Worm (Caenorhabditis elegans) whole organism, late embryonic: ENCODE results near the gene F38B6.2.

ENCODE experiments used
- C08G9.2 ChIP-seq: sonication (generic microtip); optimal IDR thresholded peaks from 2 replicates; lab custom pipeline; 2016; ENCODE audit warnings: mild to moderate bottlenecking, missing genetic modification characterization, moderate library complexity, missing compliant biosample characterization
- K02D7.2 ChIP-seq: sonication (generic microtip); optimal IDR thresholded peaks from 2 replicates; lab custom pipeline; 2017; ENCODE audit warnings: mild to moderate bottlenecking, missing genetic modification characterization, missing compliant biosample characterization
- Y22D7AL.16 ChIP-seq: sonication (generic microtip); optimal IDR thresholded peaks from 2 replicates; lab custom pipeline; 2016; ENCODE audit warnings: missing genetic modification characterization, missing compliant biosample characterization
- ama-1 ChIP-seq: fragments of 150-350 bp; optimal IDR thresholded peaks from 2 replicates; lab custom pipeline; 2014
- ceh-2 ChIP-seq: sonication (generic microtip); optimal IDR thresholded peaks from 2 replicates; lab custom pipeline; 2016; ENCODE audit warnings: missing genotype, missing genetic modification characterization, missing compliant biosample characterization
- ceh-31 ChIP-seq: sonication (generic microtip); optimal IDR thresholded peaks from 2 replicates; lab custom pipeline; 2016; ENCODE audit warnings: missing genetic modification characterization, missing compliant biosample characterization
- ceh-34 ChIP-seq: sonication (generic microtip); optimal IDR thresholded peaks from 2 replicates; lab custom pipeline; 2016; ENCODE audit warnings: mild to moderate bottlenecking, missing genetic modification characterization, missing compliant biosample characterization
- ceh-45 ChIP-seq: fragments of 200-800 bp; sonication (Bioruptor generic); IDR thresholded peaks from 2 replicates; pipeline ENCODE4 v1.3.6; 2022; ENCODE audit warnings: missing genetic modification reagents, missing genetic modification characterization, missing compliant biosample characterization
- ceh-48 ChIP-seq: sonication (generic microtip); optimal IDR thresholded peaks from 2 replicates; lab custom pipeline; 2016; ENCODE audit warnings: missing genetic modification characterization, inconsistent platforms, missing compliant biosample characterization
- ceh-6 ChIP-seq: fragments of 200-800 bp; sonication (Bioruptor generic); optimal IDR thresholded peaks from 2 replicates; lab custom pipeline; 2018; ENCODE audit warnings: mild to moderate bottlenecking, missing genetic modification characterization, missing compliant biosample characterization
- ceh-9 ChIP-seq: sonication (generic microtip); optimal IDR thresholded peaks from 2 replicates; lab custom pipeline; 2016; ENCODE audit warnings: mild to moderate bottlenecking, missing genetic modification characterization, inconsistent platforms, missing compliant biosample characterization
- elt-2 ChIP-seq: sonication (generic microtip); optimal IDR thresholded peaks from 2 replicates; lab custom pipeline; 2016; ENCODE audit warnings: missing genetic modification reagents, missing genetic modification characterization, missing compliant biosample characterization
- ets-4 ChIP-seq: sonication (generic microtip); optimal IDR thresholded peaks from 2 replicates; lab custom pipeline; 2016; ENCODE audit warnings: missing genetic modification characterization, missing compliant biosample characterization
- fax-1 ChIP-seq: sonication (generic microtip); optimal IDR thresholded peaks from 2 replicates; lab custom pipeline; 2016; ENCODE audit warnings: missing genotype, missing genetic modification characterization, missing compliant biosample characterization
- fkh-6 ChIP-seq: sonication (generic microtip); optimal IDR thresholded peaks from 2 replicates; lab custom pipeline; 2016; ENCODE audit warnings: missing genetic modification characterization, missing compliant biosample characterization
- gmeb-2 ChIP-seq: sonication (generic microtip); optimal IDR thresholded peaks from 2 replicates; lab custom pipeline; 2016; ENCODE audit warnings: missing genetic modification characterization, inconsistent platforms, missing compliant biosample characterization
- hlh-15 ChIP-seq: sonication (generic microtip); optimal IDR thresholded peaks from 2 replicates; lab custom pipeline; 2016; ENCODE audit warnings: missing genetic modification characterization, missing compliant biosample characterization
- hlh-6 ChIP-seq: sonication (generic microtip); optimal IDR thresholded peaks from 2 replicates; lab custom pipeline; 2016; ENCODE audit warnings: missing genotype, missing genetic modification characterization, missing compliant biosample characterization
- lin-11 ChIP-seq: fragments of 200-800 bp; sonication (Bioruptor generic); optimal IDR thresholded peaks from 2 replicates; lab custom pipeline; 2018; ENCODE audit warnings: mild to moderate bottlenecking, missing genetic modification characterization, missing compliant biosample characterization
- madf-2 ChIP-seq: sonication (generic microtip); optimal IDR thresholded peaks from 2 replicates; lab custom pipeline; 2017; ENCODE audit warnings: missing genetic modification characterization, missing compliant biosample characterization
- mec-3 ChIP-seq: sonication (generic microtip); optimal IDR thresholded peaks from 2 replicates; lab custom pipeline; 2016; ENCODE audit warnings: borderline replicate concordance, missing genetic modification characterization, missing compliant biosample characterization
- npax-4 ChIP-seq: sonication (generic microtip); optimal IDR thresholded peaks from 2 replicates; lab custom pipeline; 2016; ENCODE audit warnings: missing genetic modification characterization, missing compliant biosample characterization
- odd-2 ChIP-seq: sonication (generic microtip); optimal IDR thresholded peaks from 2 replicates; lab custom pipeline; 2017; ENCODE audit warnings: antibody characterized with exemption, mild to moderate bottlenecking, missing genetic modification characterization, missing compliant biosample characterization
- pag-3 ChIP-seq: sonication (generic microtip); optimal IDR thresholded peaks from 2 replicates; lab custom pipeline; 2016; ENCODE audit warnings: missing compliant biosample characterization, missing genetic modification characterization, borderline replicate concordance
- pat-9 ChIP-seq: fragments of 200-800 bp; sonication (Bioruptor generic); optimal IDR thresholded peaks from 2 replicates; lab custom pipeline; 2018; ENCODE audit warnings: mild to moderate bottlenecking, missing genetic modification characterization, moderate library complexity, missing compliant biosample characterization
- pax-1 ChIP-seq: fragments of 150-350 bp; optimal IDR thresholded peaks from 2 replicates; lab custom pipeline; 2014; ENCODE audit warnings: missing biosample characterization, missing genetic modification characterization
- pha-2 ChIP-seq: sonication (generic microtip); optimal IDR thresholded peaks from 2 replicates; lab custom pipeline; 2017; ENCODE audit warnings: mild to moderate bottlenecking, missing genetic modification characterization, missing compliant biosample characterization
- pqm-1 ChIP-seq: sonication (generic microtip); optimal IDR thresholded peaks from 2 replicates; lab custom pipeline; 2016; ENCODE audit warnings: missing genetic modification characterization, missing compliant biosample characterization
- pros-1 ChIP-seq: fragments of 150-350 bp; optimal IDR thresholded peaks from 2 replicates; lab custom pipeline; 2014; ENCODE audit warnings: missing biosample characterization, missing genetic modification reagents, missing genetic modification characterization
- sox-2 ChIP-seq: fragments of 200-800 bp; sonication (Bioruptor generic); IDR thresholded peaks from 2 replicates; pipeline ENCODE4 v1.3.6; 2022; ENCODE audit warnings: missing genetic modification reagents, missing genetic modification characterization, missing compliant biosample characterization
- tbx-2 ChIP-seq: sonication (generic microtip); optimal IDR thresholded peaks from 2 replicates; lab custom pipeline; 2016; ENCODE audit warnings: missing genetic modification characterization, missing compliant biosample characterization
- tbx-7 ChIP-seq: sonication (generic microtip); optimal IDR thresholded peaks from 2 replicates; lab custom pipeline; 2016; ENCODE audit warnings: missing genotype, missing genetic modification characterization, missing compliant biosample characterization
- unc-3 ChIP-seq, 2 experiments: fragments of 200-800 bp in 1 of 2; sonication (Bioruptor generic) in 1 of 2; sonication (generic microtip) in 1 of 2; conservative IDR thresholded peaks in 1 of 2; optimal IDR thresholded peaks in 1 of 2; 2 replicates each; pipeline versions ENCODE4 v1.3.6 to Lab custom; 2016 to 2022; ENCODE audit warnings: missing compliant biosample characterization in 2 of 2, missing genetic modification characterization in 2 of 2, missing genetic modification reagents in 1 of 2
- unc-42 ChIP-seq: sonication (generic microtip); optimal IDR thresholded peaks from 2 replicates; lab custom pipeline; 2016; ENCODE audit warnings: missing genotype, missing genetic modification characterization, missing compliant biosample characterization
- zip-5 ChIP-seq: sonication (generic microtip); optimal IDR thresholded peaks from 2 replicates; lab custom pipeline; 2016; ENCODE audit warnings: missing genetic modification characterization, missing compliant biosample characterization
- ztf-16 ChIP-seq: sonication (generic microtip); optimal IDR thresholded peaks from 2 replicates; lab custom pipeline; 2017; ENCODE audit warnings: missing genetic modification characterization, missing compliant biosample characterization

The F38B6.2 gene

DNA sequence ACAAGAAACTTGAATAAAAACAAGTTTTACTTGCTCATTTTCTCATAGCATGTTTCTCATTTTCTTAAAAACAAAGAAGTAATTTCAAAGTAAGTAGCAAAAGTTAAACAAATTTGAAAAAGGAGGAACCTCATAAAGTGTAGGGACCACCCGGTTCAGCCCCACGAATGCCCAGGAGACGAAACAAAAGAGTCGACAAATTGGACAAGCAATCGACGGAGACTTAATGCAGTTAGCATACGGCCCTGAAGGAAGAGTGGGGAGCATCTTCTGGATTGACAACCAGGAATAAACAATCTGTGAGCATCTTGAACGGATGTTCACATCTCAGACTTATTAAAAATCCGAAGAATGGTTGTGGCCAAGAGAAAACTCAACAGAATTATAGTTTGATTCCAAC is 6.7 kb upstream of the F38B6.2 start:
- TF ChIP-seq unc-42 (tag; lab: Kevin White, UChicago) (peak; percentile 81), fkh-6 (tag; lab: Kevin White, UChicago) (no peak)

DNA sequence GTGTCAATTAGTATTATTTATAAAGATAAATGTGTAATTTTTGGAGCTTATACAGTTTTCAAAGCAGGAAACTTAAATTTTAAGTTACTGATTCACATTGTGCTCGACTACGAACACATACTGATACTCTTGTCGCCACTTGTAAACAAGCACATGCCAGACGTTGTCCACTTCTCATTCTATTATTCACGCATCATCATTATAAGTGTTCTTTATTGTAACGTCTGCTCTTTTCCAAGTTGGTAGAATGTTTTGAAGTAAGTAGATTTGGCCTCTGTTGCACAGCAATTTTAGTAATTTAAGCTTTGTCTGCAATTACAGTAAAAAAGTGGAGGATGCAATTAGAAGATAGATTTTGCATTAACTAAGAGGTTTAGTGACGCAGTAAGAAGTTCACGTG is 5.4 kb upstream of the F38B6.2 start:
- TF ChIP-seq hlh-6 (tag; lab: Kevin White, UChicago) (no peak), ama-1 (no peak), npax-4 (no peak)

DNA sequence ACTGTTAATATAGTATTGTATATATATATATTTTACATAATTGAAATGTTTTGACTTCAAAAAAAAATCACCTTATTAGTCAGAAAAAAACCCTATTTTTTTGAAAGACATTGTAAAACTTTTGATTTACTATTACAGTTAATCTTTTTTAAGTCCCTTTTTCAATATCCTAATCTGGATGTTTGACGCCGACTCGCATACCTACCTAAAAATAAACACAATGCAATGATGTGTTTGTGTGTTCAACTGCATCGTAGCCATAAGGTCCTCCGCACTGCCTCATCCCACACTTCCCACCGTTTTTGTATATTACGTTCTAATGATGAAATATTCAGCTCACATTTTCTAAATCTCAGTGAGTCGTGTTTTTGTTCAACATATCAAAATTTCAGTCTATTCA is 5.0 kb upstream of the F38B6.2 start, which contains the start of gene F38B6.3:
Gene F38B6.3 (plus strand): TSS at position 301 of the 400 bp plus-strand sequence.
- no peak for TF ChIP-seq ztf-16 (tag; lab: Kevin White, UChicago)
- no peak for TF ChIP-seq ets-4 (tag; lab: Kevin White, UChicago)
- no peak for TF ChIP-seq ceh-48 (tag; lab: Kevin White, UChicago)
- TF ChIP-seq ceh-45 (GFP tag; lab: Robert Waterston, UW) = no peak
- TF ChIP-seq odd-2 (tag; lab: Kevin White, UChicago) = no peak
- no peak for TF ChIP-seq sox-2 (GFP tag; lab: Robert Waterston, UW)

DNA sequence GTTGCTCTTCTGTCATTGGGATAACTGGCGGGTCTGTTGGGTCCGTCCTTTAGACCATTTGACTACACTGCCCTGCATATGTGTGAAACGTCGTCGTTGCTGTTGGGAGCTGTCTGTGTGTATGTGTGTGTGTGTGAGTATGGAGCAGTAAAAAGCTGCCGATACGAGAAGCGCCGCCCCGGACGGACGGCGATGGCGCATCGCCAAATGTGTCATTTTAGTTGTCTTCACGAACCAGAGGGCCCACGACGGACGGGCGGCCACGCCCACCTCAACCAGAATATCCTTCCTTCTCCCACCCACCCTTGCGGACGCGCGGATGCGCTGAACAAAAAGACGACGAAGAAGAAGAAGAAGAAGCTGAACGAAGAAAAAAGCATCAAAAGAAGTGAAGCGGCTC is 3.9 kb downstream of the F38B6.2 start, which contains the start of gene acr-2:
Gene acr-2 (plus strand): TSS at position 301 of the 400 bp plus-strand sequence.
- TF ChIP-seq tbx-7 (tag; lab: Kevin White, UChicago) = no peak
- TF ChIP-seq C08G9.2 (tag; lab: Kevin White, UChicago) = peak; percentile 27

DNA sequence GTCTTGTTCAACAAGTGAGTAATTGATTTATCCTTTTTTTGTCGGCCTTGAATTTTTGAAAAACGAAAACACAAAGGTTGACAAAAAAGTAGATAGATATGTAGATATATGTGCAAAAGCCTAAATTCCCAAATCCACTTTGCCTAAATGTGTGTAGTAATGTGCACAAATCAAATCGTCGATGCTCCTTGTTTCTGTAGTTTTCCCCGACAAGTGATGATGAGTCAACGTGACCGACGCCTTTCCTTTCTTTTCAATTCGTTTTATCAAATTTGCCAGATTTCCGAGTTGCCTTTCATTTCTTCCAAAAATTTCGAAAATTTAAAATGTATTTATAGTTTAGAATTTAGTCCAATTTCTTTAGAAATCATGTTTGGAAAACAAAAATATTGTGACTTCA is 6.8 kb downstream of the F38B6.2 start:
- TF ChIP-seq tbx-2 (tag; lab: Kevin White, UChicago) = no peak
- TF ChIP-seq tbx-7 (tag; lab: Kevin White, UChicago) = no peak
- TF ChIP-seq hlh-6 (tag; lab: Kevin White, UChicago) = no peak
- TF ChIP-seq ceh-31 = no peak
- TF ChIP-seq lin-11 (tag; lab: Kevin White, UChicago) = no peak
- TF ChIP-seq unc-42 (tag; lab: Kevin White, UChicago) = peak; percentile 94

DNA sequence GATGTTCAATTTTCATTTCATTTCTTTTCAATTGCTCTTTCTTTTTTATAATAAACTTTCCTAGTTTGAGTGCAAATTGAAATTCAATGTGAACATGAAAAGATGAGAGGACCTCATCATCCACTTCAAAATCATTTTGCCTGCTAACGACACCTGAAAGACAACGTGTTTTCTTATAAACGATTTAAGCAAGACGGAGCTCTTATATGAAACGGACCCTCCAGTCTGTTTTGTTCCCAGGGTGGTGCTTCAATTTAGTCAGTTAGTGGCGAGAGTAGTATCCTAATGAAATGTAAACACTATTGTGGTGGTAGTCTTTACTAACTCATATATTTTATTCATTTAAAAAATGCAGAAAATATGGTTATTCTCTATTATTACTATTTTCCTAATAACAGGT is 10.9 kb downstream of the F38B6.2 start, which contains the start of gene acr-3:
Gene acr-3 (plus strand): TSS at position 301 of the 400 bp plus-strand sequence.
- TF ChIP-seq elt-2 (tag; lab: Kevin White, UChicago) = no peak
- TF ChIP-seq hlh-15 (tag; lab: Kevin White, UChicago) = no peak
- TF ChIP-seq sox-2 (GFP tag; lab: Robert Waterston, UW) = no peak
- TF ChIP-seq odd-2 (tag; lab: Kevin White, UChicago) = no peak
- no peak for TF ChIP-seq pat-9 (tag; lab: Kevin White, UChicago)
- no peak for TF ChIP-seq pros-1 (tag; lab: Kevin White, UChicago)
- no peak for TF ChIP-seq pax-1
- no peak for TF ChIP-seq ceh-34 (tag; lab: Kevin White, UChicago)
- TF ChIP-seq gmeb-2 (tag; lab: Kevin White, UChicago) = no peak
- no peak for TF ChIP-seq pqm-1 (tag; lab: Kevin White, UChicago)
- TF ChIP-seq zip-5 (tag; lab: Kevin White, UChicago) = no peak
- TF ChIP-seq unc-42 (tag; lab: Kevin White, UChicago) = no peak
- no peak for TF ChIP-seq ceh-6
- TF ChIP-seq mec-3 (tag; lab: Kevin White, UChicago) = no peak

DNA sequence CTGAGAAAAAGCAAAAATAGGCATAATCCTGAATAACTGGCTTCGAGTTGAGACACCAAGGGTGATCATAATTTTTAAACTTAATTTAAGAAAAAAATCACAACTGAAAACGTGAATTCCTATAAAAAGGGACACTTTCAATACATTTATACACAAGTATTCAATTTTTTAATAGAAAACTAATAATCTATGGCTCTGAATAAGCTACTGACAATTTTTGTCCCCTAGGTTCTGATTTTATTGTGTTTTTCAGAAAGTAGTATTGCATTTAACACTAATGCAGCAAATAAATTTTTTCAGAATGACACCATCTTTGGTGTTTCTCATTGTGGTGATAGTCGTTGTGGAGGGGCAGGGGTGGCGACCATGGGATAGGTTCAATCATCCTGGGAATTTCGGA is 14.9 kb downstream of the F38B6.2 start, which contains the start of gene nas-11:
Gene nas-11 (plus strand): TSS at position 301 of the 400 bp plus-strand sequence.
- no peak for TF ChIP-seq ceh-34 (tag; lab: Kevin White, UChicago)
- TF ChIP-seq K02D7.2 (tag; lab: Kevin White, UChicago) = no peak
- TF ChIP-seq odd-2 (tag; lab: Kevin White, UChicago) = no peak
- no peak for TF ChIP-seq unc-3 (GFP tag; conservative IDR thresholded peaks at IDR 0.05; lab: Robert Waterston, UW)
- no peak for TF ChIP-seq unc-3 (tag; optimal IDR thresholded peaks at IDR 0.05; lab: Kevin White, UChicago)
- no peak for TF ChIP-seq ama-1
- TF ChIP-seq ceh-2 = no peak
- no peak for TF ChIP-seq pha-2 (tag; lab: Kevin White, UChicago)
- no peak for TF ChIP-seq C08G9.2 (tag; lab: Kevin White, UChicago)
- TF ChIP-seq tbx-7 (tag; lab: Kevin White, UChicago) = no peak
- TF ChIP-seq gmeb-2 (tag; lab: Kevin White, UChicago) = no peak
- no peak for TF ChIP-seq ceh-9 (tag; lab: Kevin White, UChicago)
- TF ChIP-seq pag-3 = no peak
- TF ChIP-seq lin-11 (tag; lab: Kevin White, UChicago) = no peak
- TF ChIP-seq hlh-6 (tag; lab: Kevin White, UChicago) = no peak
- TF ChIP-seq unc-42 (tag; lab: Kevin White, UChicago) = no peak
- TF ChIP-seq fax-1 (tag; lab: Kevin White, UChicago) = no peak
- no peak for TF ChIP-seq madf-2 (tag; lab: Kevin White, UChicago)
- no peak for TF ChIP-seq pat-9 (tag; lab: Kevin White, UChicago)
- no peak for TF ChIP-seq elt-2 (tag; lab: Kevin White, UChicago)
- no peak for TF ChIP-seq Y22D7AL.16 (tag; lab: Kevin White, UChicago)
